Worm (Caenorhabditis elegans) whole organism, young adult: ENCODE data around the gene acn-1.

Source experiments
- B0261.1 ChIP-seq: sonication (generic microtip); optimal IDR thresholded peaks from 2 replicates; lab custom pipeline; 2016; ENCODE audit warnings: mild to moderate bottlenecking, missing genetic modification characterization, moderate library complexity, missing compliant biosample characterization
- B0336.3 ChIP-seq: fragments of 200-800 bp; sonication (Bioruptor generic); IDR thresholded peaks from 2 replicates; pipeline ENCODE4 v1.3.6; 2022; ENCODE audit warnings: missing genetic modification characterization, missing compliant biosample characterization
- C17E4.6 ChIP-seq: fragments of 200-800 bp; sonication (Bioruptor generic); IDR thresholded peaks from 2 replicates; pipeline ENCODE4 v1.3.6; 2022; ENCODE audit warnings: missing genetic modification reagents, missing genetic modification characterization, missing compliant biosample characterization
- F22D6.2 ChIP-seq: sonication (generic microtip); optimal IDR thresholded peaks from 2 replicates; lab custom pipeline; 2016; ENCODE audit warnings: mild to moderate bottlenecking, missing genetic modification characterization, missing compliant biosample characterization
- F23B12.7 ChIP-seq: sonication (generic microtip); optimal IDR thresholded peaks from 2 replicates; lab custom pipeline; 2017; ENCODE audit warnings: missing genetic modification characterization, mild to moderate bottlenecking, missing compliant biosample characterization, antibody characterized with exemption, moderate library complexity; ENCODE audit not compliant: insufficient read depth
- F49E8.2 ChIP-seq: sonication (generic microtip); optimal IDR thresholded peaks from 3 replicates; lab custom pipeline; 2017; ENCODE audit warnings: missing genetic modification characterization, mild to moderate bottlenecking, missing compliant biosample characterization, antibody characterized with exemption, moderate library complexity; ENCODE audit not compliant: insufficient read depth
- F52B5.7 ChIP-seq: sonication (generic microtip); optimal IDR thresholded peaks from 2 replicates; lab custom pipeline; 2016; ENCODE audit warnings: mild to moderate bottlenecking, missing genetic modification characterization, missing compliant biosample characterization
- K11D2.4 ChIP-seq: fragments of 200-800 bp; sonication (Bioruptor generic); IDR thresholded peaks from 2 replicates; pipeline ENCODE4 v1.3.6; 2022; ENCODE audit warnings: missing genetic modification reagents, missing genetic modification characterization, missing compliant biosample characterization
- T26A5.8 ChIP-seq: sonication (generic microtip); optimal IDR thresholded peaks from 2 replicates; lab custom pipeline; 2016; ENCODE audit warnings: missing genetic modification characterization, missing compliant biosample characterization
- Y56A3A.18 ChIP-seq: fragments of 200-800 bp; sonication (Bioruptor generic); IDR thresholded peaks from 2 replicates; pipeline ENCODE4 v1.3.6; 2022; ENCODE audit warnings: missing genetic modification reagents, missing genetic modification characterization, missing compliant biosample characterization
- Y95B8A.8 ChIP-seq: fragments of 200-800 bp; sonication (Bioruptor generic); IDR thresholded peaks from 2 replicates; pipeline ENCODE4 v1.3.6; 2022; ENCODE audit warnings: missing genetic modification reagents, missing genetic modification characterization, missing compliant biosample characterization
- akir-1 ChIP-seq: fragments of 200-800 bp; sonication (Bioruptor generic); optimal IDR thresholded peaks from 2 replicates; lab custom pipeline; 2018; ENCODE audit warnings: mild to moderate bottlenecking, missing genetic modification characterization, moderate library complexity, missing compliant biosample characterization
- atf-7 ChIP-seq: sonication (generic microtip); optimal IDR thresholded peaks from 2 replicates; lab custom pipeline; 2017; ENCODE audit warnings: mild to moderate bottlenecking, missing genetic modification characterization, missing compliant biosample characterization
- cebp-1 ChIP-seq, 2 experiments: fragments of 200-800 bp in 1 of 2; sonication (Bioruptor generic) in 1 of 2; sonication (generic microtip) in 1 of 2; IDR thresholded peaks in 1 of 2; optimal IDR thresholded peaks in 1 of 2; 2 replicates each; pipeline versions ENCODE4 v1.3.6 to Lab custom; 2017 to 2022; ENCODE audit warnings: missing compliant biosample characterization in 2 of 2, missing genetic modification characterization in 2 of 2, mild to moderate bottlenecking in 1 of 2, missing genetic modification reagents in 1 of 2, moderate library complexity in 1 of 2
- ceh-27 ChIP-seq: fragments of 200-800 bp; sonication (Bioruptor generic); optimal IDR thresholded peaks from 2 replicates; lab custom pipeline; 2018; ENCODE audit warnings: mild to moderate bottlenecking, missing genetic modification characterization, moderate library complexity, missing compliant biosample characterization
- ceh-79 ChIP-seq: sonication (generic microtip); optimal IDR thresholded peaks from 2 replicates; lab custom pipeline; 2017; ENCODE audit warnings: mild to moderate bottlenecking, missing genetic modification characterization, missing compliant biosample characterization
- die-1 ChIP-seq: sonication (generic microtip); optimal IDR thresholded peaks from 2 replicates; lab custom pipeline; 2016; ENCODE audit warnings: missing genotype, mild to moderate bottlenecking, missing genetic modification characterization, missing compliant biosample characterization
- hlh-12 ChIP-seq: sonication (generic microtip); optimal IDR thresholded peaks from 2 replicates; lab custom pipeline; 2016; ENCODE audit warnings: missing genetic modification characterization, missing compliant biosample characterization
- hmg-1.2 ChIP-seq: fragments of 200-800 bp; sonication (Bioruptor generic); IDR thresholded peaks from 2 replicates; pipeline ENCODE4 v1.3.6; 2022; ENCODE audit warnings: missing genetic modification reagents, missing genetic modification characterization, missing compliant biosample characterization
- lag-1 ChIP-seq: fragments of 200-800 bp; sonication (Bioruptor generic); IDR thresholded peaks from 2 replicates; pipeline ENCODE4 v1.3.6; 2022; ENCODE audit warnings: missing genetic modification reagents, missing genetic modification characterization, missing compliant biosample characterization
- let-526 ChIP-seq: fragments of 200-800 bp; sonication (Bioruptor generic); IDR thresholded peaks from 2 replicates; pipeline ENCODE4 v1.3.6; 2022; ENCODE audit warnings: missing genetic modification reagents, missing genetic modification characterization, missing compliant biosample characterization
- let-607 ChIP-seq, 2 experiments: fragments of 200-800 bp in 1 of 2; sonication (Bioruptor generic) in 1 of 2; sonication (generic microtip) in 1 of 2; optimal IDR thresholded peaks; 2 replicates each; lab custom pipeline; 2016 to 2018; ENCODE audit warnings: mild to moderate bottlenecking in 2 of 2, missing compliant biosample characterization in 2 of 2, missing genetic modification characterization in 2 of 2, moderate library complexity in 2 of 2, missing genotype in 1 of 2
- lsl-1 ChIP-seq: fragments of 200-800 bp; sonication (Bioruptor generic); optimal IDR thresholded peaks from 2 replicates; lab custom pipeline; 2018; ENCODE audit warnings: mild to moderate bottlenecking, missing genetic modification characterization, moderate library complexity, missing compliant biosample characterization
- madf-10 ChIP-seq: sonication (generic microtip); optimal IDR thresholded peaks from 2 replicates; lab custom pipeline; 2016; ENCODE audit warnings: mild to moderate bottlenecking, missing genetic modification characterization, missing compliant biosample characterization
- madf-3 ChIP-seq: fragments of 200-800 bp; sonication (Bioruptor generic); IDR thresholded peaks from 2 replicates; pipeline ENCODE4 v1.3.6; 2022; ENCODE audit warnings: missing genetic modification reagents, missing genetic modification characterization, missing compliant biosample characterization
- madf-8 ChIP-seq: fragments of 200-800 bp; sonication (Bioruptor generic); conservative IDR thresholded peaks from 2 replicates; pipeline ENCODE4 v1.3.6; 2022; ENCODE audit warnings: missing genetic modification reagents, missing genetic modification characterization, missing compliant biosample characterization
- mcd-1 ChIP-seq: fragments of 200-800 bp; sonication (Bioruptor generic); IDR thresholded peaks from 2 replicates; pipeline ENCODE4 v1.3.6; 2022; ENCODE audit warnings: missing genetic modification reagents, missing genetic modification characterization, missing compliant biosample characterization
- nhr-179 ChIP-seq: sonication (generic microtip); optimal IDR thresholded peaks from 2 replicates; lab custom pipeline; 2016; ENCODE audit warnings: mild to moderate bottlenecking, missing genetic modification characterization, missing compliant biosample characterization
- pha-4 ChIP-seq: fragments of 150-350 bp; sonication (generic microtip); optimal IDR thresholded peaks from 2 replicates; lab custom pipeline; 2014; ENCODE audit warnings: missing biosample characterization, missing genetic modification reagents, missing genetic modification characterization
- snpc-1.1 ChIP-seq: sonication (generic microtip); optimal IDR thresholded peaks from 2 replicates; lab custom pipeline; 2017; ENCODE audit warnings: missing genetic modification characterization, mild to moderate bottlenecking, missing compliant biosample characterization, antibody characterized with exemption, moderate library complexity, missing genotype, missing genetic modification reagents; ENCODE audit not compliant: insufficient read depth
- somi-1 ChIP-seq: fragments of 200-800 bp; sonication (Bioruptor generic); optimal IDR thresholded peaks from 2 replicates; lab custom pipeline; 2018; ENCODE audit warnings: mild to moderate bottlenecking, missing genetic modification characterization, missing compliant biosample characterization
- tbp1 ChIP-seq: fragments of 200-800 bp; sonication (Bioruptor generic); optimal IDR thresholded peaks from 2 replicates; lab custom pipeline; 2018; ENCODE audit warnings: mild to moderate bottlenecking, missing genetic modification characterization, missing compliant biosample characterization
- xnd-1 ChIP-seq: sonication (generic microtip); optimal IDR thresholded peaks from 2 replicates; lab custom pipeline; 2016; ENCODE audit warnings: missing genotype, missing genetic modification reagents, missing genetic modification characterization, missing compliant biosample characterization
- zim-3 ChIP-seq: sonication (generic microtip); optimal IDR thresholded peaks from 2 replicates; lab custom pipeline; 2017; ENCODE audit warnings: mild to moderate bottlenecking, missing genetic modification characterization, moderate library complexity, missing compliant biosample characterization
- ztf-25 ChIP-seq: fragments of 200-800 bp; sonication (Bioruptor generic); IDR thresholded peaks from 2 replicates; pipeline ENCODE4 v1.3.6; 2022; ENCODE audit warnings: missing genetic modification reagents, missing genetic modification characterization, missing compliant biosample characterization
- ztf-26 ChIP-seq: sonication (generic microtip); optimal IDR thresholded peaks from 2 replicates; lab custom pipeline; 2017; ENCODE audit warnings: missing genetic modification characterization, missing compliant biosample characterization

The acn-1 gene

DNA sequence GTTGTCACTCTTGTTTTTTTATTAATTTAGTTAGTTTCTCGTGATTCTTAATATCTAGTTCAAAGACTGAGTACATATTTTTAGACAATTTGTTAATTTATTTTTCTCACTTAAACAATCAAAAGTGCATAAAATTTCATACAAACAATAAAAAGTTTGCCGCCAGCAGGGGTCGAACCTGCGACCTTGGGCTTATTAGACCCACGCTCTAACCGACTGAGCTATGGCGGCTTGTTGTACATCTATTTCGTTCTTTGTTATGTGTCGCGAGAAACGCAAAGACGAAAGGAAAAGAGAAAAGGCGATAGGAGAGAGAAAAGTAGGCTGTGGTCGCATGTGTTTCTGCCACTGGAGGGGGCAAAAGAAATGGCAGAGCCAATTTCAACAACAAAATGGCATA, 11.4 kb downstream of the acn-1 start (continued):
- TF ChIP-seq somi-1 (GFP tag; lab: Kevin White, UChicago) (peak; percentile 79), B0261.1 (peak; percentile 98), let-526 (GFP tag; lab: Robert Waterston, UW) (peak; percentile 67), Y56A3A.18 (GFP tag; lab: Robert Waterston, UW) (peak; percentile 61; the same call in 1 of the 2 replicates), snpc-1.1 (tag; lab: Kevin White, UChicago) (peak; percentile 45), F23B12.7 (tag; lab: Kevin White, UChicago) (peak; percentile 34), madf-8 (GFP tag; lab: Robert Waterston, UW) (no peak; the same call in 1 of the 2 replicates), F22D6.2 (tag; lab: Kevin White, UChicago) (peak; percentile 69), ztf-26 (tag; lab: Kevin White, UChicago) (peak; percentile 89), ceh-27 (GFP tag; lab: Kevin White, UChicago) (peak; percentile 75), cebp-1 (GFP tag; IDR thresholded peaks at IDR 0.05; lab: Robert Waterston, UW) (peak; percentile 59; the same call in 1 of the 2 replicates), cebp-1 (tag; optimal IDR thresholded peaks at IDR 0.05; lab: Kevin White, UChicago) (peak; percentile 83), hlh-12 (no peak), F52B5.7 (tag; lab: Kevin White, UChicago) (peak; percentile 83), xnd-1 (tag; lab: Kevin White, UChicago) (no peak), madf-10 (peak; percentile 83), B0336.3 (GFP tag; lab: Robert Waterston, UW) (peak; percentile 71; the same call in 1 of the 2 replicates), pha-4 (no peak), ceh-79 (tag; lab: Kevin White, UChicago) (peak; percentile 66), tbp1 (GFP tag; lab: Kevin White, UChicago) (peak; percentile 96), hmg-1.2 (GFP tag; lab: Robert Waterston, UW) (peak; percentile 86), mcd-1 (GFP tag; lab: Robert Waterston, UW) (peak; percentile 68), madf-3 (peak; percentile 84), F49E8.2 (tag; lab: Kevin White, UChicago) (peak; percentile 6), C17E4.6 (peak; percentile 56; the same call in 1 of the 2 replicates), ztf-25 (peak; percentile 92), lsl-1 (GFP tag; lab: Kevin White, UChicago) (peak; percentile 4), T26A5.8 (tag; lab: Kevin White, UChicago) (no peak), zim-3 (peak; percentile 85), die-1 (peak; percentile 93), atf-7 (tag; lab: Kevin White, UChicago) (peak; percentile 86), K11D2.4 (GFP tag; lab: Robert Waterston, UW) (peak; percentile 81), Y95B8A.8 (no peak; the same call in 1 of the 2 replicates), lag-1 (GFP tag; lab: Robert Waterston, UW) (no peak), nhr-179 (tag; lab: Kevin White, UChicago) (peak; percentile 49), akir-1 (no peak)

DNA sequence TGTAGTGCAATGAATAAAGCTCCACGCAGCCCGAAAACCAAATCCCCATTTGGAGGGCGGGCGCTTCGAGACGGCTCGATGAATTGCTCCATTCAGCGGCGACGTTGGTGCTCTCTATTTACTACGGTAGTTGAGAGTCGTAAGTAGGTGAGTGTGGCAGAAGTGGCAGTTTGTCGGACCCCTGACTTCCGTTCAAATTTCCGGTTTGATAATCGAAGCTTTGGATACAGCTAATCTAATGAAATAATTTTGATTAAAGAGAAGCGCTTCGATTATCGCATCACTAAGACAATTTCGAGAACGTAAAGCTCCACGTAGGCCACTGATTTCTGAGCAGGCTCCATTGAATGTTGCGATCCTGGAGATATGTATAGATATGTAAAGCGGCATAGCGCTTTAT, 12.4 kb downstream of the acn-1 start, which contains the start of gene ets-5:
TSS of gene ets-5 (minus strand) at position 32 of the 400 bp plus-strand sequence.
- TF ChIP-seq let-607 (tag; optimal IDR thresholded peaks at IDR 0.05; lab: Kevin White, UChicago) (no peak), let-526 (GFP tag; lab: Robert Waterston, UW) (0 out of 2 replicates have a peak, but pooled peaks have one; percentile 28)
